Worm (Caenorhabditis elegans) whole organism, midembryonic: Measurements from ENCODE around the gene C18D11.3.

Source experiments
- cog-1 ChIP-seq: sonication (generic microtip); optimal IDR thresholded peaks from 2 replicates; lab custom pipeline; 2016; ENCODE audit warnings: missing genetic modification characterization, missing compliant biosample characterization
- flt-1 ChIP-seq: fragments of 200-800 bp; sonication (Bioruptor generic); IDR thresholded peaks from 2 replicates; pipeline ENCODE4 v1.3.6; 2022; ENCODE audit warnings: missing genetic modification characterization, missing compliant biosample characterization
- klf-2 ChIP-seq: fragments of 200-800 bp; sonication (Bioruptor generic); conservative IDR thresholded peaks from 2 replicates; pipeline ENCODE4 v1.3.6; 2022; ENCODE audit warnings: missing genetic modification reagents, missing genetic modification characterization, missing compliant biosample characterization
- med-1 ChIP-seq: sonication (generic microtip); optimal IDR thresholded peaks from 2 replicates; lab custom pipeline; 2017; ENCODE audit warnings: missing genetic modification characterization, mild to moderate bottlenecking, missing compliant biosample characterization, antibody characterized with exemption, missing genetic modification reagents; ENCODE audit not compliant: insufficient read depth

ce11 chrIII:11869231-11869912 is 46.1 kb downstream of the C18D11.3 start, which contains the start of gene taf-12:
- TF ChIP-seq flt-1 (GFP tag; lab: Robert Waterston, UW) (no peak), klf-2 (GFP tag; lab: Robert Waterston, UW) (no peak), cog-1 (tag; lab: Kevin White, UChicago) (no peak), med-1 (GFP tag; lab: Kevin White, UChicago) (no peak)
